Fruit fly (Drosophila melanogaster): ENCODE results near the gene hzg.
A peak's percentile ranks its signal among the peaks of the same experiment; 100 is the strongest.

hzg gene

DNA sequence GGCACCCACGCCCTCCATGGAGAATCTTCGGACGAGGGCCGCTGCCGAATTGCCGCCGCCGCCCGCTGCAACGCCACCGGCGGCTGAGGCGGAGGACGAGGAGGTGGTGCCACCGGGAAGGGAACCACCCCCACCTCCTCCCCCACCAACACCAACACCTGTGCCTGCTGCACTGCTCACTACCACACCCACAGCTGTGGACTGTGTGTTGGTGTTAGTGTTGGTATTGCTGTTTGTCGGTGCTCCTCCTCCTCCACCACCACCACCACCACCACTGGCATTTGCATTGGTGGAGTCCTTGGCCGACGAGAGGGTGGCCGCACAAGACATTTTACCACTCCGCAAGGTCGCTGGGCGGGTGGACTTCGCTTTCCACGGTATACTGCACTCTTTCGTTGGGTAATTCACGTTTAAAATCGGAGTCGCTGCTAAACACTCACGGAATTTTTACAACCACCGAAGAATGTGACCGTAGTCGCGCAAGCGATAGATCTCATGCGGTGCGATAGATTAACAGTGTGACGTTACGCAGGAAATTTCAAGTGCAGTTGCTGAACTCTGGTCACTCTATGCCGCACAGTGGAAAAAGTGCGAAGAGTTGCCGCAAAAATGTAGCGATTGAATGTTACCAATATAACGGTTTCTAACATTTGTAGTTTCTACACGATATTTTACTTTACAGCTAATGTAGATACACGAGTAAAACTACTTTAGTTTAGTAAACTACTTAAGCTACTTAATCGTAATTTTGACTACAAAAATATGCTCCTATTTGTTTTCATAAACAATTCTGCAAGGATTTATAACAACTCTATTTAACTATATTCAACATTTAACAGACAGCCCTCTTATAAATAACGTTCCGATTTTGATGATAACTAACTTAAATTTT, 7.0 kb upstream of the hzg start, which contains the start of gene mib1 (continued):
- TF ChIP-seq CG10543 (GFP tag; optimal IDR thresholded peaks at IDR 0.05) (peak; percentile 43), ato (GFP tag; IDR thresholded peaks at IDR 0.05; ENCODE audit: partially characterized antibody) (peak; percentile 93), Max (GFP tag; optimal IDR thresholded peaks at IDR 0.05) (no peak), Xrp1 (GFP tag; IDR thresholded peaks at IDR 0.05) (no peak), NfI (GFP tag; optimal IDR thresholded peaks at IDR 0.05) (peak; percentile 53), ro (GFP tag; IDR thresholded peaks at IDR 0.05) (no peak), CG12299 (tag; optimal IDR thresholded peaks at IDR 0.05) (peak; percentile 47), CG33213 (GFP tag; optimal IDR thresholded peaks at IDR 0.05) (peak; percentile 86), CG7786 (GFP tag; optimal IDR thresholded peaks at IDR 0.05) (peak; percentile 26), Nf-YA (GFP tag; IDR thresholded peaks at IDR 0.05) (no peak; the same call in 1 of the 2 replicates), sens (GFP tag) (peak; percentile 82), CG4424 (GFP tag; optimal IDR thresholded peaks at IDR 0.05) (no peak), sim (GFP tag; IDR thresholded peaks at IDR 0.05) (no peak), CG17359 (tag; optimal IDR thresholded peaks at IDR 0.05) (no peak), bsh (GFP tag; optimal IDR thresholded peaks at IDR 0.05) (no peak), CG10366 (GFP tag; IDR thresholded peaks at IDR 0.05) (no peak), Med (GFP tag) (peak; percentile 91), mirr (GFP tag; optimal IDR thresholded peaks at IDR 0.05) (peak; percentile 45), caup (GFP tag; optimal IDR thresholded peaks at IDR 0.05; ENCODE audit: severe bottlenecking) (peak; percentile 33), Camta (GFP tag; optimal IDR thresholded peaks at IDR 0.05) (no peak), CG2202 (tag; optimal IDR thresholded peaks at IDR 0.05) (no peak), CG32532 (GFP tag; IDR thresholded peaks at IDR 0.05) (peak; percentile 57), CG12659 (GFP tag; optimal IDR thresholded peaks at IDR 0.05) (peak; percentile 88), CG2875 (GFP tag; optimal IDR thresholded peaks at IDR 0.05) (no peak), twi (tag; optimal IDR thresholded peaks at IDR 0.05) (peak; percentile 19), Adf1 (GFP tag; IDR thresholded peaks at IDR 0.05) (peak; percentile 38; the same call in 1 of the 2 replicates), CG2712 (tag; optimal IDR thresholded peaks at IDR 0.05) (peak; percentile 59), CG17802 (tag; optimal IDR thresholded peaks at IDR 0.05) (no peak), CG6683 (GFP tag; optimal IDR thresholded peaks at IDR 0.05) (no peak), E2f2 (GFP tag; IDR thresholded peaks at IDR 0.05) (peak; percentile 23; the same call in 1 of the 2 replicates), stc (GFP tag; IDR thresholded peaks at IDR 0.05) (0 out of 2 replicates have a peak, but pooled peaks have one; percentile 25), Scr (GFP tag; IDR thresholded peaks at IDR 0.05; ENCODE audit: partially characterized antibody) (peak; percentile 81), CG42726 (GFP tag; IDR thresholded peaks at IDR 0.05; ENCODE audit: partially characterized antibody) (peak; percentile 94), hth (optimal IDR thresholded peaks at IDR 0.05) (no peak), esg (GFP tag; conservative IDR thresholded peaks at IDR 0.05) (no peak), Ada2b (GFP tag; IDR thresholded peaks at IDR 0.05) (no peak), repo (GFP tag; optimal IDR thresholded peaks at IDR 0.05) (no peak), aop (GFP tag; IDR thresholded peaks at IDR 0.05) (no peak), Xbp1 (GFP tag; optimal IDR thresholded peaks at IDR 0.05) (peak; percentile 21), Fer2 (tag; optimal IDR thresholded peaks at IDR 0.05) (no peak), Lhr (GFP tag; optimal IDR thresholded peaks at IDR 0.05) (peak; percentile 99), CG10267 (tag; optimal IDR thresholded peaks at IDR 0.05) (peak; percentile 79), Myb (GFP tag; optimal IDR thresholded peaks at IDR 0.05) (peak; percentile 91), CG10209 (GFP tag; optimal IDR thresholded peaks at IDR 0.05) (no peak), Dfd (GFP tag; optimal IDR thresholded peaks at IDR 0.05) (no peak), chif (GFP tag; optimal IDR thresholded peaks at IDR 0.05) (peak in 1 of 2 experiments; percentile 15), az2 (GFP tag; optimal IDR thresholded peaks at IDR 0.05) (peak; percentile 15)
